Worm (Caenorhabditis elegans): Measurements from ENCODE around the gene mthf-1.

DNA sequence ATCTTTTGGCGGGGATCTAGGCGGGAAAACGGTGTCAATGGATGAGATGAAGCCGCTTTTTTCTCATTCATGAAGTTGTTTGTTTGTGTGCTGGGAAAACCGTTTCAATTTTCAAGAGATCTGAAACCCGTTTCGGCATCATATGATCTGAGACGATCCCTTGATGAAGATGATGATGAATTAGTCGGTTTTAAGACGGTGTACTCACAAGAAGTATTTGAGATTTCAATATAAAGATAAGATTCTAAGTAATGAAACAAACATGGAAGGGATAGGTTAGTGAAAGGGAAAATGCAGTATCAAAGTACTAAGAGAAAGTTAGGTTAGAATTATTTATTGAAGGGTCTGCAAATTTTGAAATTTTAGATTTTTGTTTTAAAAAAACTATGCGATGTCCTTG lies 30.5 kb upstream of the mthf-1 start:
- TF ChIP-seq tab-1 (GFP tag; IDR thresholded peaks at IDR 0.05), result no peak
- TF ChIP-seq T22C8.4 (GFP tag; IDR thresholded peaks at IDR 0.05), result no peak
- no peak for TF ChIP-seq med-1 (GFP tag; optimal IDR thresholded peaks at IDR 0.05; ENCODE audit: insufficient read depth)
- TF ChIP-seq cog-1 (tag; optimal IDR thresholded peaks at IDR 0.05), result no peak
- no peak for TF ChIP-seq ref-1 (GFP tag; conservative IDR thresholded peaks at IDR 0.05)
- TF ChIP-seq ztf-29 (GFP tag; IDR thresholded peaks at IDR 0.05), result no peak
- no peak for TF ChIP-seq klf-2 (GFP tag; conservative IDR thresholded peaks at IDR 0.05)

Measured in whole organism, midembryonic.